Fruit fly (Drosophila melanogaster) whole organism, prepupa: ENCODE measurements around the gene PPP4R2r.

Experiments
- Blimp-1 ChIP-seq: fragments of 200-800 bp; sonication (Bioruptor generic); optimal IDR thresholded peaks from 3 replicates; lab custom pipeline; 2017; ENCODE audit warnings: missing biosample characterization, missing genetic modification characterization, mild to moderate bottlenecking, moderate library complexity, missing genetic modification reagents
- CG10631 ChIP-seq: fragments of 200-800 bp; sonication (Bioruptor generic); optimal IDR thresholded peaks from 2 replicates; lab custom pipeline; 2016; ENCODE audit warnings: missing biosample characterization, missing genetic modification characterization
- CG10669 ChIP-seq: fragments of 200-800 bp; sonication (Bioruptor generic); optimal IDR thresholded peaks from 3 replicates; lab custom pipeline; 2018; ENCODE audit warnings: missing biosample characterization, mild to moderate bottlenecking, missing genetic modification characterization, moderate library complexity
- CG11294 ChIP-seq: fragments of 200-800 bp; sonication (Bioruptor generic); IDR thresholded peaks from 2 replicates; pipeline ENCODE4 v1.3.6; 2022; ENCODE audit warnings: missing biosample characterization, missing genetic modification characterization
- CG11762 ChIP-seq: fragments of 200-800 bp; sonication (Bioruptor generic); optimal IDR thresholded peaks from 3 replicates; lab custom pipeline; 2016; ENCODE audit warnings: missing biosample characterization, missing genetic modification characterization; ENCODE audit not compliant: insufficient read depth
- CG15336 ChIP-seq: fragments of 200-800 bp; sonication (Bioruptor generic); IDR thresholded peaks from 2 replicates; pipeline ENCODE4 v1.3.6; 2022; ENCODE audit warnings: missing biosample characterization, missing genetic modification characterization
- CG1621 ChIP-seq: fragments of 200-800 bp; sonication (Bioruptor generic); optimal IDR thresholded peaks from 3 replicates; lab custom pipeline; 2018; ENCODE audit warnings: missing biosample characterization, mild to moderate bottlenecking, missing genetic modification characterization
- CG3032 ChIP-seq: fragments of 200-800 bp; optimal IDR thresholded peaks from 2 replicates; lab custom pipeline; 2019; ENCODE audit warnings: missing biosample characterization, mild to moderate bottlenecking, missing genetic modification characterization, moderate library complexity
- CG31627 ChIP-seq: fragments of 200-800 bp; sonication (Bioruptor generic); optimal IDR thresholded peaks from 3 replicates; lab custom pipeline; 2016; ENCODE audit warnings: missing biosample characterization, missing genetic modification characterization
- CG34406 ChIP-seq: fragments of 200-800 bp; sonication (Bioruptor generic); optimal IDR thresholded peaks from 3 replicates; lab custom pipeline; 2016; ENCODE audit warnings: missing biosample characterization, missing genetic modification characterization
- CG6163 ChIP-seq: fragments of 200-800 bp; sonication (Bioruptor generic); IDR thresholded peaks from 3 replicates; pipeline ENCODE4 v1.3.6; 2022; ENCODE audit warnings: missing biosample characterization, missing genetic modification characterization
- CG6276 ChIP-seq: fragments of 200-800 bp; sonication (Bioruptor generic); optimal IDR thresholded peaks from 2 replicates; lab custom pipeline; 2017; ENCODE audit warnings: missing biosample characterization, mild to moderate bottlenecking, missing genetic modification characterization
- CG6808 ChIP-seq: fragments of 200-800 bp; sonication (Bioruptor generic); optimal IDR thresholded peaks from 3 replicates; lab custom pipeline; 2017; ENCODE audit warnings: missing biosample characterization, missing genetic modification characterization, mild to moderate bottlenecking, moderate library complexity, missing genetic modification reagents
- CG6854 ChIP-seq: fragments of 200-800 bp; sonication (Bioruptor generic); optimal IDR thresholded peaks from 2 replicates; lab custom pipeline; 2017; ENCODE audit warnings: missing biosample characterization, mild to moderate bottlenecking, missing genetic modification characterization
- CG8319 ChIP-seq: fragments of 200-800 bp; sonication (Bioruptor generic); optimal IDR thresholded peaks from 3 replicates; lab custom pipeline; 2016; ENCODE audit warnings: missing biosample characterization, missing genetic modification characterization
- CG8632 ChIP-seq: fragments of 200-800 bp; sonication (Bioruptor generic); optimal IDR thresholded peaks from 3 replicates; lab custom pipeline; 2016; ENCODE audit warnings: missing biosample characterization, missing genetic modification characterization
- CG9139 ChIP-seq: fragments of 200-800 bp; sonication (Bioruptor generic); optimal IDR thresholded peaks from 3 replicates; lab custom pipeline; 2017; ENCODE audit warnings: missing biosample characterization, mild to moderate bottlenecking, missing genetic modification characterization
- Eip75B ChIP-seq: fragments of 200-800 bp; sonication (Bioruptor generic); optimal IDR thresholded peaks from 3 replicates; lab custom pipeline; 2016; ENCODE audit warnings: missing biosample characterization, missing genetic modification characterization
- Eip78C ChIP-seq: fragments of 200-800 bp; sonication (Bioruptor generic); peaks from one replicate; lab custom pipeline; 2016; ENCODE audit warnings: missing biosample characterization, missing genetic modification characterization
- Eip93F ChIP-seq: fragments of 200-800 bp; sonication (Bioruptor generic); optimal IDR thresholded peaks from 2 replicates; lab custom pipeline; 2016; ENCODE audit warnings: missing biosample characterization, mild to moderate bottlenecking, missing genetic modification characterization
- Ets21C ChIP-seq: fragments of 200-800 bp; sonication (Bioruptor generic); optimal IDR thresholded peaks from 3 replicates; lab custom pipeline; 2016; ENCODE audit warnings: missing biosample characterization, missing genetic modification characterization
- Ets96B ChIP-seq: fragments of 200-800 bp; optimal IDR thresholded peaks from 2 replicates; lab custom pipeline; 2019; ENCODE audit warnings: missing biosample characterization, mild to moderate bottlenecking, missing genetic modification characterization, moderate library complexity
- Hr39 ChIP-seq: fragments of 200-800 bp; sonication (Bioruptor generic); optimal IDR thresholded peaks from 2 replicates; lab custom pipeline; 2016; ENCODE audit warnings: missing biosample characterization, missing genetic modification characterization
- Lpt ChIP-seq: fragments of 200-800 bp; sonication (Bioruptor generic); optimal IDR thresholded peaks from 3 replicates; lab custom pipeline; 2016; ENCODE audit warnings: missing biosample characterization, missing genetic modification characterization
- Met ChIP-seq: fragments of 200-800 bp; sonication (Bioruptor generic); optimal IDR thresholded peaks from 3 replicates; lab custom pipeline; 2016; ENCODE audit warnings: missing biosample characterization, missing genetic modification characterization
- OdsH ChIP-seq: fragments of 200-800 bp; sonication (Bioruptor generic); optimal IDR thresholded peaks from 3 replicates; lab custom pipeline; 2016; ENCODE audit warnings: missing biosample characterization, missing genetic modification characterization
- Sox102F ChIP-seq: fragments of 200-800 bp; sonication (Bioruptor generic); optimal IDR thresholded peaks from 2 replicates; lab custom pipeline; 2016; ENCODE audit warnings: missing biosample characterization, mild to moderate bottlenecking, missing genetic modification characterization
- Sox14 ChIP-seq: fragments of 200-800 bp; sonication (Bioruptor generic); optimal IDR thresholded peaks from 3 replicates; lab custom pipeline; 2016; ENCODE audit warnings: missing biosample characterization, missing genetic modification characterization
- Sox15 ChIP-seq: fragments of 200-800 bp; sonication (Bioruptor generic); optimal IDR thresholded peaks from 3 replicates; lab custom pipeline; 2016; ENCODE audit warnings: missing biosample characterization, missing genetic modification characterization
- achi ChIP-seq: fragments of 200-800 bp; sonication (Bioruptor generic); optimal IDR thresholded peaks from 3 replicates; lab custom pipeline; 2016; ENCODE audit warnings: missing biosample characterization, missing genetic modification characterization
- acj6 ChIP-seq: fragments of 200-800 bp; sonication (Bioruptor generic); optimal IDR thresholded peaks from 3 replicates; lab custom pipeline; 2016; ENCODE audit warnings: missing biosample characterization, missing genetic modification characterization
- cyc ChIP-seq: fragments of 200-800 bp; sonication (Bioruptor generic); optimal IDR thresholded peaks from 3 replicates; lab custom pipeline; 2016; ENCODE audit warnings: missing biosample characterization, missing genetic modification characterization
- dac ChIP-seq: fragments of 200-800 bp; sonication (Bioruptor generic); optimal IDR thresholded peaks from 2 replicates; lab custom pipeline; 2017; ENCODE audit warnings: missing biosample characterization, mild to moderate bottlenecking, missing genetic modification characterization
- dsx ChIP-seq: fragments of 200-800 bp; optimal IDR thresholded peaks from 3 replicates; lab custom pipeline; 2019; ENCODE audit warnings: missing biosample characterization, mild to moderate bottlenecking, missing genetic modification characterization, moderate library complexity; ENCODE audit not compliant: poor library complexity, severe bottlenecking
- fd59A ChIP-seq: fragments of 200-800 bp; sonication (Bioruptor generic); optimal IDR thresholded peaks from 2 replicates; lab custom pipeline; 2017; ENCODE audit warnings: missing biosample characterization, mild to moderate bottlenecking, missing genetic modification characterization, missing genetic modification reagents
- fkh ChIP-seq: fragments of 200-800 bp; sonication (Bioruptor generic); optimal IDR thresholded peaks from 3 replicates; lab custom pipeline; 2017; ENCODE audit warnings: missing biosample characterization, mild to moderate bottlenecking, missing genetic modification characterization, moderate library complexity
- lz ChIP-seq: fragments of 200-800 bp; sonication (Bioruptor generic); optimal IDR thresholded peaks from 3 replicates; lab custom pipeline; 2016; ENCODE audit warnings: missing biosample characterization, missing genetic modification characterization
- net ChIP-seq: fragments of 200-800 bp; sonication (Bioruptor generic); optimal IDR thresholded peaks from 3 replicates; lab custom pipeline; 2016; ENCODE audit warnings: missing biosample characterization, missing genetic modification characterization
- pdm3 ChIP-seq: fragments of 200-800 bp; sonication (Bioruptor generic); optimal IDR thresholded peaks from 3 replicates; lab custom pipeline; 2016; ENCODE audit warnings: missing biosample characterization, missing genetic modification characterization
- salr ChIP-seq, 2 experiments: fragments of 200-800 bp; sonication (Bioruptor generic); optimal IDR thresholded peaks; 3 replicates each; lab custom pipeline; 2016 to 2018; ENCODE audit warnings: missing biosample characterization in 2 of 2, missing genetic modification characterization in 2 of 2, mild to moderate bottlenecking in 1 of 2
- ss ChIP-seq, 2 experiments: fragments of 200-800 bp; sonication (Bioruptor generic); optimal IDR thresholded peaks; 2 replicates in 1 of 2; 3 replicates in 1 of 2; lab custom pipeline; 2017 to 2018; ENCODE audit warnings: mild to moderate bottlenecking in 2 of 2, missing biosample characterization in 2 of 2, missing genetic modification characterization in 2 of 2, moderate library complexity in 1 of 2
- svp ChIP-seq: fragments of 200-800 bp; sonication (Bioruptor generic); peaks from one replicate; lab custom pipeline; 2016; ENCODE audit warnings: missing biosample characterization, missing genetic modification characterization
- topi ChIP-seq: fragments of 200-800 bp; sonication (Bioruptor generic); optimal IDR thresholded peaks from 3 replicates; lab custom pipeline; 2016; ENCODE audit warnings: missing biosample characterization, missing genetic modification characterization
- vri ChIP-seq: fragments of 200-800 bp; sonication (Bioruptor generic); optimal IDR thresholded peaks from 3 replicates; lab custom pipeline; 2016; ENCODE audit warnings: missing biosample characterization, mild to moderate bottlenecking, missing genetic modification characterization

Gene PPP4R2r

DNA sequence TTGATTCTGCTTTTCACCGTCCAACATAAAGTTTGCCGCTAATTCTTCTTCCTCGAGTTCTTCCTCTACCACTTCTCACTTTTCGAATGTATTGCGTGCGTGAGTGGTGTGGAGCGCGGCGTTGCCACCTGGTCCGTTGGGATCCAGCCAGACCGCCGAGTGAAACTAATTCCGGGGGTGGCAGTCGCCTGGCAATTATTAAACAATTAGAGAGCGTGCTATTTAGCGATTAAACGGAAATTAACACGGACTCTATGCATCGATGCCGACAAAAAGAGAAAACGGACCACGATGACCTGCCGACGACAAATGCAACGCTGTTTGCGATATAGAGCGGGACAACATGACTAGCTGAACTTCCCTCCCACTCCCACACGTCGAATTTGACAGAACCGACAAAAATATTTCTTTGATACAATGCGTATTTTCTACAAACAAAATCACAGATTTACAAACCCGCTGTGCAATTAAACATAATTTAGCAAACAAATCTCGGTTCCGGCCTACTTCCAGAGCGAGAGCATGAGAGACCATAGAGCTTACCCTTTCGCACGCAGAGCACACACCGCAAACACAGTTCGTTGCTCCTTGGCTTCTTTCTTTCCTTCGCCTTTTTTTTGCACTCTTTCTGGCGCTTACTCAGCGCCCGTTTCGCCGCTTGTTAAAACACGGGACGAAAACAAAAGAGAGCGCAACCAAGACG, 5.0 kb upstream of the PPP4R2r start, which contains the start of gene CG2889 (continued):
- no peak for TF ChIP-seq CG34406 (GFP tag; lab: Kevin White, UChicago)
- TF ChIP-seq svp (GFP tag; lab: Kevin White, UChicago) = no peak
- no peak for TF ChIP-seq Lpt (GFP tag; lab: Kevin White, UChicago)
- no peak for TF ChIP-seq acj6 (GFP tag; lab: Kevin White, UChicago)
- no peak for TF ChIP-seq CG15336 (GFP tag; lab: Robert Waterston, UW)
- no peak for TF ChIP-seq CG8319 (GFP tag; lab: Kevin White, UChicago)
- TF ChIP-seq Eip78C (GFP tag; lab: Kevin White, UChicago) = peak; percentile 29
- TF ChIP-seq achi (GFP tag; lab: Kevin White, UChicago) = no peak
- TF ChIP-seq fd59A (GFP tag; lab: Kevin White, UChicago) = no peak
- no peak for TF ChIP-seq vri (GFP tag; lab: Kevin White, UChicago)
- TF ChIP-seq OdsH = no peak
- TF ChIP-seq Blimp-1 = no peak
- no peak for TF ChIP-seq Sox15 (GFP tag; lab: Kevin White, UChicago)
- TF ChIP-seq CG11762 (GFP tag; lab: Kevin White, UChicago) = no peak
- TF ChIP-seq Ets21C (GFP tag; lab: Kevin White, UChicago) = peak; percentile 9
- no peak for TF ChIP-seq CG6276
- no peak for TF ChIP-seq CG1621
- TF ChIP-seq CG10669 (GFP tag; lab: Kevin White, UChicago) = no peak
- no peak for TF ChIP-seq Met
- TF ChIP-seq salr (GFP tag; optimal IDR thresholded peaks at IDR 0.05; lab: Kevin White, UChicago) = no peak
- no peak; the same call in 2 of the 3 replicates for TF ChIP-seq CG6163 (GFP tag; lab: Robert Waterston, UW)
- TF ChIP-seq CG8632 = no peak
- peak; percentile 23 for TF ChIP-seq cyc
- peak; percentile 23 for TF ChIP-seq Hr39 (GFP tag; lab: Kevin White, UChicago)
- peak; percentile 19 for TF ChIP-seq lz (GFP tag; lab: Kevin White, UChicago)
- TF ChIP-seq Sox102F = no peak
- no peak for TF ChIP-seq net (GFP tag; lab: Kevin White, UChicago)
- TF ChIP-seq Eip93F (GFP tag; lab: Kevin White, UChicago) = no peak
- no peak for TF ChIP-seq CG6808 (GFP tag; lab: Kevin White, UChicago)
- TF ChIP-seq Ets96B = no peak
- TF ChIP-seq dsx (GFP tag; lab: Kevin White, UChicago) = no peak
- TF ChIP-seq fkh (GFP tag; lab: Kevin White, UChicago) = no peak
- no peak for TF ChIP-seq pdm3
- TF ChIP-seq topi (GFP tag; lab: Kevin White, UChicago) = no peak
- no peak for TF ChIP-seq ss (GFP tag; optimal IDR thresholded peaks at IDR 0.05; lab: Kevin White, UChicago)
- TF ChIP-seq CG6854 (GFP tag; lab: Kevin White, UChicago) = no peak
- peak; percentile 38 for TF ChIP-seq Sox14
- TF ChIP-seq CG31627 (GFP tag; lab: Kevin White, UChicago) = peak; percentile 37
- TF ChIP-seq CG11294 (GFP tag; lab: Robert Waterston, UW) = no peak
- TF ChIP-seq dac (GFP tag; lab: Kevin White, UChicago) = no peak
- TF ChIP-seq CG9139 = no peak
- peak; percentile 30 for TF ChIP-seq Eip75B (GFP tag; lab: Kevin White, UChicago)
- TF ChIP-seq CG3032 (tag; lab: Kevin White, UChicago) = no peak
- no peak for TF ChIP-seq CG10631 (GFP tag; lab: Kevin White, UChicago)
